Fruit fly (Drosophila melanogaster) whole organism, prepupa: ENCODE measurements around the gene CecB.

Source experiments
- CG10631 ChIP-seq: fragments of 200-800 bp; sonication (Bioruptor generic); optimal IDR thresholded peaks from 2 replicates; lab custom pipeline; 2016; ENCODE audit warnings: missing biosample characterization, missing genetic modification characterization
- CG10669 ChIP-seq: fragments of 200-800 bp; sonication (Bioruptor generic); optimal IDR thresholded peaks from 3 replicates; lab custom pipeline; 2018; ENCODE audit warnings: missing biosample characterization, mild to moderate bottlenecking, missing genetic modification characterization, moderate library complexity
- CG11762 ChIP-seq: fragments of 200-800 bp; sonication (Bioruptor generic); optimal IDR thresholded peaks from 3 replicates; lab custom pipeline; 2016; ENCODE audit warnings: missing biosample characterization, missing genetic modification characterization; ENCODE audit not compliant: insufficient read depth
- CG11902 ChIP-seq: fragments of 200-800 bp; sonication (Bioruptor generic); optimal IDR thresholded peaks from 3 replicates; lab custom pipeline; 2016; ENCODE audit warnings: missing biosample characterization, missing genetic modification characterization
- CG15336 ChIP-seq: fragments of 200-800 bp; sonication (Bioruptor generic); IDR thresholded peaks from 2 replicates; pipeline ENCODE4 v1.3.6; 2022; ENCODE audit warnings: missing biosample characterization, missing genetic modification characterization
- CG1621 ChIP-seq: fragments of 200-800 bp; sonication (Bioruptor generic); optimal IDR thresholded peaks from 3 replicates; lab custom pipeline; 2018; ENCODE audit warnings: missing biosample characterization, mild to moderate bottlenecking, missing genetic modification characterization
- CG16779 ChIP-seq: fragments of 200-800 bp; sonication (Bioruptor generic); optimal IDR thresholded peaks from 3 replicates; lab custom pipeline; 2017; ENCODE audit warnings: missing biosample characterization, mild to moderate bottlenecking, missing genetic modification characterization
- CG3032 ChIP-seq: fragments of 200-800 bp; optimal IDR thresholded peaks from 2 replicates; lab custom pipeline; 2019; ENCODE audit warnings: missing biosample characterization, mild to moderate bottlenecking, missing genetic modification characterization, moderate library complexity
- CG34406 ChIP-seq: fragments of 200-800 bp; sonication (Bioruptor generic); optimal IDR thresholded peaks from 3 replicates; lab custom pipeline; 2016; ENCODE audit warnings: missing biosample characterization, missing genetic modification characterization
- CG3919 ChIP-seq: fragments of 200-800 bp; sonication (Bioruptor generic); optimal IDR thresholded peaks from 3 replicates; lab custom pipeline; 2016; ENCODE audit warnings: missing biosample characterization, missing genetic modification characterization
- CG4318 ChIP-seq: fragments of 200-800 bp; sonication (Bioruptor generic); optimal IDR thresholded peaks from 3 replicates; lab custom pipeline; 2017; ENCODE audit warnings: missing biosample characterization, mild to moderate bottlenecking, missing genetic modification characterization
- CG6163 ChIP-seq: fragments of 200-800 bp; sonication (Bioruptor generic); IDR thresholded peaks from 3 replicates; pipeline ENCODE4 v1.3.6; 2022; ENCODE audit warnings: missing biosample characterization, missing genetic modification characterization
- CG6792 ChIP-seq: fragments of 200-800 bp; sonication (Bioruptor generic); optimal IDR thresholded peaks from 3 replicates; lab custom pipeline; 2016; ENCODE audit warnings: missing biosample characterization, missing genetic modification characterization
- CG6854 ChIP-seq: fragments of 200-800 bp; sonication (Bioruptor generic); optimal IDR thresholded peaks from 2 replicates; lab custom pipeline; 2017; ENCODE audit warnings: missing biosample characterization, mild to moderate bottlenecking, missing genetic modification characterization
- CG7368 ChIP-seq: fragments of 200-800 bp; sonication (Bioruptor generic); optimal IDR thresholded peaks from 3 replicates; lab custom pipeline; 2016; ENCODE audit warnings: missing biosample characterization, missing genetic modification characterization
- CG8119 ChIP-seq: fragments of 200-800 bp; sonication (Bioruptor generic); IDR thresholded peaks from 3 replicates; pipeline ENCODE4 v1.3.6; 2022; ENCODE audit warnings: missing biosample characterization, missing genetic modification characterization
- CG8632 ChIP-seq: fragments of 200-800 bp; sonication (Bioruptor generic); optimal IDR thresholded peaks from 3 replicates; lab custom pipeline; 2016; ENCODE audit warnings: missing biosample characterization, missing genetic modification characterization
- CG9139 ChIP-seq: fragments of 200-800 bp; sonication (Bioruptor generic); optimal IDR thresholded peaks from 3 replicates; lab custom pipeline; 2017; ENCODE audit warnings: missing biosample characterization, mild to moderate bottlenecking, missing genetic modification characterization
- Eip75B ChIP-seq: fragments of 200-800 bp; sonication (Bioruptor generic); optimal IDR thresholded peaks from 3 replicates; lab custom pipeline; 2016; ENCODE audit warnings: missing biosample characterization, missing genetic modification characterization
- Eip78C ChIP-seq: fragments of 200-800 bp; sonication (Bioruptor generic); peaks from one replicate; lab custom pipeline; 2016; ENCODE audit warnings: missing biosample characterization, missing genetic modification characterization
- Ets21C ChIP-seq: fragments of 200-800 bp; sonication (Bioruptor generic); optimal IDR thresholded peaks from 3 replicates; lab custom pipeline; 2016; ENCODE audit warnings: missing biosample characterization, missing genetic modification characterization
- Gug ChIP-seq: fragments of 200-800 bp; sonication (Bioruptor generic); IDR thresholded peaks from 2 replicates; pipeline ENCODE4 v1.3.6; 2022; ENCODE audit warnings: missing biosample characterization, missing genetic modification characterization
- Hr38 ChIP-seq: sonication (Bioruptor generic); optimal IDR thresholded peaks from 2 replicates; lab custom pipeline; 2016; ENCODE audit warnings: missing biosample characterization, missing genetic modification characterization
- Hr39 ChIP-seq: fragments of 200-800 bp; sonication (Bioruptor generic); optimal IDR thresholded peaks from 2 replicates; lab custom pipeline; 2016; ENCODE audit warnings: missing biosample characterization, missing genetic modification characterization
- Hr4 ChIP-seq: fragments of 200-800 bp; sonication (Bioruptor generic); optimal IDR thresholded peaks from 3 replicates; lab custom pipeline; 2016; ENCODE audit warnings: missing biosample characterization, missing genetic modification characterization
- OdsH ChIP-seq: fragments of 200-800 bp; sonication (Bioruptor generic); optimal IDR thresholded peaks from 3 replicates; lab custom pipeline; 2016; ENCODE audit warnings: missing biosample characterization, missing genetic modification characterization
- Smox ChIP-seq: fragments of 200-800 bp; sonication (Bioruptor generic); optimal IDR thresholded peaks from 3 replicates; lab custom pipeline; 2016; ENCODE audit warnings: missing biosample characterization, missing genetic modification characterization
- Sox102F ChIP-seq: fragments of 200-800 bp; sonication (Bioruptor generic); optimal IDR thresholded peaks from 2 replicates; lab custom pipeline; 2016; ENCODE audit warnings: missing biosample characterization, mild to moderate bottlenecking, missing genetic modification characterization
- Sox14 ChIP-seq: fragments of 200-800 bp; sonication (Bioruptor generic); optimal IDR thresholded peaks from 3 replicates; lab custom pipeline; 2016; ENCODE audit warnings: missing biosample characterization, missing genetic modification characterization
- Sox15 ChIP-seq: fragments of 200-800 bp; sonication (Bioruptor generic); optimal IDR thresholded peaks from 3 replicates; lab custom pipeline; 2016; ENCODE audit warnings: missing biosample characterization, missing genetic modification characterization
- achi ChIP-seq: fragments of 200-800 bp; sonication (Bioruptor generic); optimal IDR thresholded peaks from 3 replicates; lab custom pipeline; 2016; ENCODE audit warnings: missing biosample characterization, missing genetic modification characterization
- acj6 ChIP-seq: fragments of 200-800 bp; sonication (Bioruptor generic); optimal IDR thresholded peaks from 3 replicates; lab custom pipeline; 2016; ENCODE audit warnings: missing biosample characterization, missing genetic modification characterization
- cyc ChIP-seq: fragments of 200-800 bp; sonication (Bioruptor generic); optimal IDR thresholded peaks from 3 replicates; lab custom pipeline; 2016; ENCODE audit warnings: missing biosample characterization, missing genetic modification characterization
- dac ChIP-seq: fragments of 200-800 bp; sonication (Bioruptor generic); optimal IDR thresholded peaks from 2 replicates; lab custom pipeline; 2017; ENCODE audit warnings: missing biosample characterization, mild to moderate bottlenecking, missing genetic modification characterization
- dsx ChIP-seq: fragments of 200-800 bp; optimal IDR thresholded peaks from 3 replicates; lab custom pipeline; 2019; ENCODE audit warnings: missing biosample characterization, mild to moderate bottlenecking, missing genetic modification characterization, moderate library complexity; ENCODE audit not compliant: poor library complexity, severe bottlenecking
- esn ChIP-seq: fragments of 200-800 bp; sonication (Bioruptor generic); optimal IDR thresholded peaks from 2 replicates; lab custom pipeline; 2016; ENCODE audit warnings: missing biosample characterization, mild to moderate bottlenecking, missing genetic modification characterization, moderate library complexity
- fd59A ChIP-seq: fragments of 200-800 bp; sonication (Bioruptor generic); optimal IDR thresholded peaks from 2 replicates; lab custom pipeline; 2017; ENCODE audit warnings: missing biosample characterization, mild to moderate bottlenecking, missing genetic modification characterization, missing genetic modification reagents
- fd85E ChIP-seq: fragments of 200-800 bp; sonication (Bioruptor generic); optimal IDR thresholded peaks from 3 replicates; lab custom pipeline; 2016; ENCODE audit warnings: missing biosample characterization, missing genetic modification characterization
- fkh ChIP-seq: fragments of 200-800 bp; sonication (Bioruptor generic); optimal IDR thresholded peaks from 3 replicates; lab custom pipeline; 2017; ENCODE audit warnings: missing biosample characterization, mild to moderate bottlenecking, missing genetic modification characterization, moderate library complexity
- lz ChIP-seq: fragments of 200-800 bp; sonication (Bioruptor generic); optimal IDR thresholded peaks from 3 replicates; lab custom pipeline; 2016; ENCODE audit warnings: missing biosample characterization, missing genetic modification characterization
- pdm3 ChIP-seq: fragments of 200-800 bp; sonication (Bioruptor generic); optimal IDR thresholded peaks from 3 replicates; lab custom pipeline; 2016; ENCODE audit warnings: missing biosample characterization, missing genetic modification characterization
- salr ChIP-seq, 2 experiments: fragments of 200-800 bp; sonication (Bioruptor generic); optimal IDR thresholded peaks; 3 replicates each; lab custom pipeline; 2016 to 2018; ENCODE audit warnings: missing biosample characterization in 2 of 2, missing genetic modification characterization in 2 of 2, mild to moderate bottlenecking in 1 of 2
- ss ChIP-seq, 2 experiments: fragments of 200-800 bp; sonication (Bioruptor generic); optimal IDR thresholded peaks; 2 replicates in 1 of 2; 3 replicates in 1 of 2; lab custom pipeline; 2017 to 2018; ENCODE audit warnings: mild to moderate bottlenecking in 2 of 2, missing biosample characterization in 2 of 2, missing genetic modification characterization in 2 of 2, moderate library complexity in 1 of 2
- svp ChIP-seq: fragments of 200-800 bp; sonication (Bioruptor generic); peaks from one replicate; lab custom pipeline; 2016; ENCODE audit warnings: missing biosample characterization, missing genetic modification characterization
- vri ChIP-seq: fragments of 200-800 bp; sonication (Bioruptor generic); optimal IDR thresholded peaks from 3 replicates; lab custom pipeline; 2016; ENCODE audit warnings: missing biosample characterization, mild to moderate bottlenecking, missing genetic modification characterization

CecB gene

DNA sequence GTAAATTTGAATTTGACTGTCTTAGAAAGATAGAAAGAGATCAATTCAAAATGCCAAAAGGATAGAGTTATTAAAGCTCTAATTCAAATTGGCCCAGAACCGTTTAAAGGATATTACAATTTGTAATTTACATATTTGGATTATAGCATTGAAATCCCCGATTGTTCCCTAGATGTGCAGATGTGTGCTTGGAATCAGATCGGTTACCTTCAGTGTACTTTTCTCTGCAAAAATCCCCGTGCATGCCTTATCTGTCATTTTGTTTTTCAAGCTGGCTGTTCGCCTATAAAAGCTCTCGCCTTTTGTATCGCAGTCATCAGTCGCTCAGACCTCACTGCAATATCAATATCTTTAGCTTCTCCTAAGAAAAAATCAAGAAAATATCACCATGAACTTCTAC is 3.0 kb downstream of the CecB start, which contains the start of gene CecA1:
Gene CecA1 (plus strand): TSS at position 315 of the 400 bp plus-strand sequence.
- peak; percentile 71 for TF ChIP-seq svp (GFP tag; lab: Kevin White, UChicago)
- no peak for TF ChIP-seq Eip78C (GFP tag; lab: Kevin White, UChicago)

DNA sequence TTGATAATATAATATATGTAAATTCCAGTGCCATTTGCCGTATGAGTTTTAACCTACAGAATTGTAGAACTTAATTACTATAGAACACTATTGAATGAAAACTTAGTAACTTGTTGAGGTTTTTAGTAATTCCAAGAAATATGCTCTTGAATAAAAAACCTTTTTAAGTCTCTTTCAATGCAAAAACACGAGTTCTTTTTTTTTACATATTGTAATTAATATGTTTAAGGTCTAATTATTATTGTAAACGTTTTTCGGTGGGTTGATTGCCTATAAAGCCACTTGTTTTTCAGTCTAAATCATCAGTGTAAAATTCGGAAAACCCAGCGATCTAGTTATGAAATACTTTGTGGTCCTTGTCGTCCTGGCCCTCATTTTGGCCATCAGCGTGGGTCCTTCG is 3.9 kb downstream of the CecB start, which contains the start of gene Anp:
Gene Anp (plus strand): TSS at position 301 of the 400 bp plus-strand sequence.
- TF ChIP-seq cyc (GFP tag; lab: Kevin White, UChicago) (no peak), fd85E (GFP tag; lab: Kevin White, UChicago) (no peak), dac (GFP tag; lab: Kevin White, UChicago) (no peak), esn (GFP tag; lab: Kevin White, UChicago) (no peak), CG10631 (GFP tag; lab: Kevin White, UChicago) (no peak), CG4318 (GFP tag; lab: Kevin White, UChicago) (no peak), ss (GFP tag; optimal IDR thresholded peaks at IDR 0.05; lab: Kevin White, UChicago) (no peak), pdm3 (no peak)

DNA sequence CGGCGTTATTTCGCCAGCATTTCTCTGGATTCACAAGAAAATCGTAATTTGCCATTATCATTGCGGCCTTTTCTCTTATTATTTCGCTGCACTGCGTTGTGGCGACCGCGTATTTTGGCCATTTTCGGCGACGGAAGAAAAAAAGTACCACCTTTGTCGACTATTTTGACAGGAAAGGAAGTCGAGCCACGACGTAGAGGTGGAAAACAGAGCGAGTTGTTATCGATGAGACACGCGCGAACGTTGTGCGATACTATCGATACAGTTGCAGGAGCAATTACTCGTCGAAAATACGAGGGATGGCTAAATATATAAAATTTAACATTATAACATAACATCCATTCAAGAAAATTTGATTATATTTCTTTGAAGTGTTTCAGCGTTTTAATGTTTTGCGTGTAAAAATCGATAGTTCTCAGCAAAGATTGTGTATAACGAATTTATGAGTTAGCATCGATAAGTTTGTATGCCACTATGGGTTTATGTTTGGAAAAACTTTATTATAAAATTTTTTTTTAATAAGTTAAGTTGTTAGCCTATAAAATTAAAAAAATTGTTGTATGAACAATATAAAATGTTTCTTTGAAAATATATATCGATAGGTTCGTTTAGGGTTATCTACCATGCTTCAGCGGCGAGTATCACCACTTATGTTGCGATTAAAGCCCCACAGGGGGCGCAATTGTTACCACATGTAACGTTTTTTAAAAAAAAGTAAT is 4.7 kb downstream of the CecB start, which contains the start of gene RpS7:
Gene RpS7 (minus strand): TSS at position 255 of the 719 bp plus-strand sequence.
- TF ChIP-seq CG11902 (GFP tag; lab: Kevin White, UChicago): no peak
- TF ChIP-seq CG8632 (GFP tag; lab: Kevin White, UChicago): peak; percentile 59
- peak; percentile 76 for TF ChIP-seq CG9139
- peak; percentile 75 to 80 for TF ChIP-seq ss (GFP tag; optimal IDR thresholded peaks at IDR 0.05; lab: Kevin White, UChicago)
- peak; percentile 47 for TF ChIP-seq CG3032 (tag; lab: Kevin White, UChicago)
- TF ChIP-seq CG6163: peak; percentile 69
- peak; percentile 80 for TF ChIP-seq CG3919
- TF ChIP-seq CG16779 (tag; lab: Kevin White, UChicago): peak; percentile 70
- no peak for TF ChIP-seq Sox15 (GFP tag; lab: Kevin White, UChicago)
- peak; percentile 71 for TF ChIP-seq CG34406
- TF ChIP-seq achi (GFP tag; lab: Kevin White, UChicago): peak; percentile 80
- peak; percentile 68 for TF ChIP-seq esn (GFP tag; lab: Kevin White, UChicago)
- peak; percentile 21 for TF ChIP-seq Ets21C
- peak; percentile 94 for TF ChIP-seq CG6854
- peak; percentile 89 for TF ChIP-seq Eip78C (GFP tag; lab: Kevin White, UChicago)
- TF ChIP-seq Sox102F: peak; percentile 73
- TF ChIP-seq Gug: peak; percentile 61; the same call in 1 of the 2 replicates
- peak; percentile 63 for TF ChIP-seq CG10669 (GFP tag; lab: Kevin White, UChicago)
- peak; percentile 34 for TF ChIP-seq Hr39 (GFP tag; lab: Kevin White, UChicago)
- peak; percentile 35 for TF ChIP-seq CG6792 (GFP tag; lab: Kevin White, UChicago)
- TF ChIP-seq Sox14 (GFP tag; lab: Kevin White, UChicago): peak; percentile 30
- peak; percentile 54 for TF ChIP-seq OdsH (GFP tag; lab: Kevin White, UChicago)
- TF ChIP-seq cyc (GFP tag; lab: Kevin White, UChicago): peak; percentile 42
- TF ChIP-seq CG4318 (GFP tag; lab: Kevin White, UChicago): no peak
- TF ChIP-seq lz: peak; percentile 57
- TF ChIP-seq dsx (GFP tag; lab: Kevin White, UChicago): peak; percentile 17
- TF ChIP-seq Hr4 (GFP tag; lab: Kevin White, UChicago): peak; percentile 2
- peak; percentile 29 for TF ChIP-seq fkh (GFP tag; lab: Kevin White, UChicago)
- TF ChIP-seq Hr38 (GFP tag; lab: Kevin White, UChicago): no peak
- TF ChIP-seq fd59A (GFP tag; lab: Kevin White, UChicago): no peak
- TF ChIP-seq Smox (GFP tag; lab: Kevin White, UChicago): peak; percentile 46
- TF ChIP-seq CG15336 (GFP tag; lab: Robert Waterston, UW): no peak; the same call in 1 of the 2 replicates
- TF ChIP-seq pdm3: peak; percentile 48
- peak; percentile 62 for TF ChIP-seq vri (GFP tag; lab: Kevin White, UChicago)
- TF ChIP-seq CG11762 (GFP tag; lab: Kevin White, UChicago): peak; percentile 43
- TF ChIP-seq salr (GFP tag; optimal IDR thresholded peaks at IDR 0.05; lab: Kevin White, UChicago): peak; percentile 8 to 61
- TF ChIP-seq CG1621 (tag; lab: Kevin White, UChicago): peak; percentile 60
- peak; percentile 46 for TF ChIP-seq acj6 (GFP tag; lab: Kevin White, UChicago)
- peak; percentile 37 for TF ChIP-seq Eip75B (GFP tag; lab: Kevin White, UChicago)
- peak; percentile 78 for TF ChIP-seq CG7368
- peak; percentile 42; the same call in 2 of the 3 replicates for TF ChIP-seq CG8119 (GFP tag; lab: Robert Waterston, UW)
